Worm (Caenorhabditis elegans): ENCODE measurements around the gene nhr-255.
A peak's percentile ranks its signal among the peaks of the same experiment; 100 is the strongest.

The nhr-255 gene

ce11 chrX:15704579-15705110 lies 37.8 kb upstream of the nhr-255 start (continued):
- TF ChIP-seq saeg-2 (GFP tag; IDR thresholded peaks at IDR 0.05) (no peak), hlh-11 (tag; optimal IDR thresholded peaks at IDR 0.05) (peak; percentile 66), lin-38 (GFP tag; IDR thresholded peaks at IDR 0.05) (no peak), lim-7 (GFP tag; IDR thresholded peaks at IDR 0.05) (no peak), spr-3 (GFP tag; optimal IDR thresholded peaks at IDR 0.05) (no peak), ZK337.2 (GFP tag; IDR thresholded peaks at IDR 0.05) (no peak), aly-2 (tag; optimal IDR thresholded peaks at IDR 0.05) (no peak), F44E2.7 (GFP tag; IDR thresholded peaks at IDR 0.05) (no peak), F26F4.8 (GFP tag; conservative IDR thresholded peaks at IDR 0.05) (no peak), rbr-2 (tag; optimal IDR thresholded peaks at IDR 0.05) (no peak), set-16 (GFP tag; IDR thresholded peaks at IDR 0.05) (no peak), unc-62 (GFP tag; optimal IDR thresholded peaks at IDR 0.05 in 1 of 2) (peak in 1 of 2 experiments; percentile 60), unc-62 (tag; optimal IDR thresholded peaks at IDR 0.05) (no peak), mdt-29 (GFP tag; IDR thresholded peaks at IDR 0.05) (no peak), lin-39 (tag; optimal IDR thresholded peaks at IDR 0.05) (no peak), nhr-48 (tag; optimal IDR thresholded peaks at IDR 0.05) (peak; percentile 97), snpc-4 (tag; optimal IDR thresholded peaks at IDR 0.05) (no peak), vab-7 (GFP tag; IDR thresholded peaks at IDR 0.05) (no peak), Y48G9A.11 (GFP tag; IDR thresholded peaks at IDR 0.05) (no peak), ztf-7 (tag; optimal IDR thresholded peaks at IDR 0.05) (no peak), lin-15B (tag; optimal IDR thresholded peaks at IDR 0.05) (no peak), nhr-41 (GFP tag; IDR thresholded peaks at IDR 0.05) (no peak), spr-1 (tag; optimal IDR thresholded peaks at IDR 0.05) (no peak), R02D3.7 (tag; optimal IDR thresholded peaks at IDR 0.05) (no peak), nhr-25 (tag; optimal IDR thresholded peaks at IDR 0.05; ENCODE audit: borderline replicate concordance, insufficient read depth) (no peak), ctbp-1 (GFP tag; IDR thresholded peaks at IDR 0.05) (no peak), aha-1 (tag) (peak; percentile 85), ceh-62 (tag; optimal IDR thresholded peaks at IDR 0.05) (no peak), F49E8.2 (tag; optimal IDR thresholded peaks at IDR 0.05; ENCODE audit: borderline replicate concordance) (no peak), daf-8 (GFP tag; IDR thresholded peaks at IDR 0.05) (no peak), daf-12 (tag; optimal IDR thresholded peaks at IDR 0.05) (no peak), D1046.2 (GFP tag; IDR thresholded peaks at IDR 0.05) (no peak), nhr-102 (tag; optimal IDR thresholded peaks at IDR 0.05) (peak; percentile 50), php-3 (GFP tag; IDR thresholded peaks at IDR 0.05) (no peak), nhr-6 (tag; optimal IDR thresholded peaks at IDR 0.05) (no peak), ceh-20 (GFP tag; IDR thresholded peaks at IDR 0.05) (no peak), dpl-1 (GFP tag; optimal IDR thresholded peaks at IDR 0.05) (no peak), F10B5.3 (tag; optimal IDR thresholded peaks at IDR 0.05) (no peak), nhr-11 (tag; optimal IDR thresholded peaks at IDR 0.05) (peak; percentile 0), ceh-32 (tag; optimal IDR thresholded peaks at IDR 0.05; ENCODE audit: poor library complexity) (no peak), cey-2 (tag; optimal IDR thresholded peaks at IDR 0.05; ENCODE audit: borderline replicate concordance, insufficient read depth) (no peak), lir-3 (tag; optimal IDR thresholded peaks at IDR 0.05) (no peak), ces-1 (GFP tag; optimal IDR thresholded peaks at IDR 0.05) (no peak), lin-13 (GFP tag; optimal IDR thresholded peaks at IDR 0.05) (no peak), ceh-44 (GFP tag; IDR thresholded peaks at IDR 0.05) (no peak), egl-27 (tag; optimal IDR thresholded peaks at IDR 0.05) (no peak), Y5F2A.4 (GFP tag; optimal IDR thresholded peaks at IDR 0.05) (no peak), egl-43 (GFP tag; IDR thresholded peaks at IDR 0.05) (no peak), mxl-2 (GFP tag; conservative IDR thresholded peaks at IDR 0.05) (no peak), lin-1 (GFP tag; IDR thresholded peaks at IDR 0.05) (peak; percentile 30; the same call in 1 of the 2 replicates), Y75B8A.6 (GFP tag; IDR thresholded peaks at IDR 0.05) (no peak), nhr-111 (GFP tag; optimal IDR thresholded peaks at IDR 0.05) (no peak)
